Fruit fly (Drosophila melanogaster) whole organism, embryonic: Measurements from ENCODE around the gene CG42764.

Experiments used
- Awh ChIP-seq: fragments of 200-800 bp; sonication (Bioruptor generic); IDR thresholded peaks from 2 replicates; pipeline ENCODE4, ENCODE4 v1.3.6; 2022; ENCODE audit warnings: missing biosample characterization, missing genetic modification characterization
- CG10267 ChIP-seq: fragments of 200-800 bp; sonication (Bioruptor generic); optimal IDR thresholded peaks from 2 replicates; lab custom pipeline; 2018; ENCODE audit warnings: missing biosample characterization, mild to moderate bottlenecking, missing genetic modification characterization, moderate library complexity
- CG10274 ChIP-seq: fragments of 200-800 bp; sonication (Bioruptor generic); optimal IDR thresholded peaks from 3 replicates; lab custom pipeline; 2017; ENCODE audit warnings: missing biosample characterization, mild to moderate bottlenecking, missing genetic modification characterization
- CG11560 ChIP-seq: fragments of 200-800 bp; sonication (Bioruptor generic); IDR thresholded peaks from 3 replicates; pipeline ENCODE4 v1.3.6; 2022; ENCODE audit warnings: missing biosample characterization, missing genetic modification characterization
- CG12071 ChIP-seq: fragments of 200-800 bp; sonication (Bioruptor generic); optimal IDR thresholded peaks from 3 replicates; lab custom pipeline; 2018; ENCODE audit warnings: missing biosample characterization, mild to moderate bottlenecking, missing genetic modification characterization
- CG13775 ChIP-seq: fragments of 200-800 bp; sonication (Bioruptor generic); optimal IDR thresholded peaks from 3 replicates; lab custom pipeline; 2017; ENCODE audit warnings: missing biosample characterization, mild to moderate bottlenecking, missing genetic modification characterization
- CG17385 ChIP-seq: fragments of 200-800 bp; sonication (Bioruptor generic); optimal IDR thresholded peaks from 3 replicates; lab custom pipeline; 2018; ENCODE audit warnings: missing biosample characterization, mild to moderate bottlenecking, missing genetic modification characterization
- CG18599 ChIP-seq: fragments of 200-800 bp; sonication (Bioruptor generic); optimal IDR thresholded peaks from 3 replicates; lab custom pipeline; 2017; ENCODE audit warnings: missing biosample characterization, missing genetic modification characterization, mild to moderate bottlenecking, moderate library complexity, missing genetic modification reagents
- CG30403 ChIP-seq: fragments of 200-800 bp; sonication (Bioruptor generic); optimal IDR thresholded peaks from 3 replicates; lab custom pipeline; 2016; ENCODE audit warnings: missing biosample characterization, missing genetic modification characterization
- CG31388 ChIP-seq: fragments of 200-800 bp; sonication (Bioruptor generic); optimal IDR thresholded peaks from 2 replicates; lab custom pipeline; 2016; ENCODE audit warnings: missing biosample characterization, missing genetic modification characterization
- CG3163 ChIP-seq: fragments of 200-800 bp; sonication (Bioruptor generic); optimal IDR thresholded peaks from 3 replicates; lab custom pipeline; 2016; ENCODE audit warnings: missing biosample characterization, missing genetic modification characterization
- CG33557 ChIP-seq: fragments of 200-800 bp; sonication (Bioruptor generic); optimal IDR thresholded peaks from 2 replicates; lab custom pipeline; 2019; ENCODE audit warnings: missing biosample characterization, mild to moderate bottlenecking, missing genetic modification characterization, moderate library complexity
- CG34422 ChIP-seq: fragments of 200-800 bp; sonication (Bioruptor generic); IDR thresholded peaks from 3 replicates; pipeline ENCODE4 v1.3.6; 2022; ENCODE audit warnings: missing biosample characterization, missing genetic modification characterization
- CG3847 ChIP-seq: fragments of 200-800 bp; sonication (Bioruptor generic); IDR thresholded peaks from 2 replicates; pipeline ENCODE4 v1.3.6; 2022; ENCODE audit warnings: missing biosample characterization, missing genetic modification characterization
- CG3995 ChIP-seq: fragments of 200-800 bp; sonication (Bioruptor generic); optimal IDR thresholded peaks from 3 replicates; lab custom pipeline; 2016; ENCODE audit warnings: missing biosample characterization, missing genetic modification characterization
- CG4820 ChIP-seq: fragments of 200-800 bp; sonication (Bioruptor generic); optimal IDR thresholded peaks from 3 replicates; lab custom pipeline; 2016; ENCODE audit warnings: missing biosample characterization, missing genetic modification characterization
- CG6175 ChIP-seq: fragments of 200-800 bp; sonication (Bioruptor generic); IDR thresholded peaks from 3 replicates; pipeline ENCODE4 v1.3.6; 2022; ENCODE audit warnings: missing biosample characterization, missing genetic modification characterization
- CG6689 ChIP-seq: fragments of 200-800 bp; sonication (Bioruptor generic); IDR thresholded peaks from 2 replicates; pipeline ENCODE4 v1.3.6; 2022; ENCODE audit warnings: missing biosample characterization, missing genetic modification characterization
- CG6813 ChIP-seq: fragments of 200-800 bp; sonication (Bioruptor generic); optimal IDR thresholded peaks from 2 replicates; lab custom pipeline; 2017; ENCODE audit warnings: missing biosample characterization, missing genetic modification characterization, mild to moderate bottlenecking, moderate library complexity, missing genetic modification reagents
- CG7556 ChIP-seq: fragments of 200-800 bp; sonication (Bioruptor generic); optimal IDR thresholded peaks from 2 replicates; lab custom pipeline; 2017; ENCODE audit warnings: missing biosample characterization, mild to moderate bottlenecking, missing genetic modification characterization
- Dp ChIP-seq: fragments of 200-800 bp; sonication (Bioruptor generic); optimal IDR thresholded peaks from 2 replicates; lab custom pipeline; 2018; ENCODE audit warnings: missing biosample characterization, mild to moderate bottlenecking, missing genetic modification characterization, moderate library complexity
- GATAe ChIP-seq: fragments of 200-800 bp; sonication (Bioruptor generic); conservative IDR thresholded peaks from 2 replicates; pipeline ENCODE4 v1.3.6; 2022; ENCODE audit warnings: missing biosample characterization, missing genetic modification characterization
- HLH54F ChIP-seq: fragments of 200-800 bp; sonication (Bioruptor generic); optimal IDR thresholded peaks from 3 replicates; lab custom pipeline; 2016; ENCODE audit warnings: missing biosample characterization, missing genetic modification characterization
- Hey ChIP-seq: fragments of 200-800 bp; sonication (Bioruptor generic); optimal IDR thresholded peaks from 3 replicates; lab custom pipeline; 2018; ENCODE audit warnings: missing biosample characterization, mild to moderate bottlenecking, missing genetic modification characterization
- Hmx ChIP-seq: fragments of 200-800 bp; sonication (Bioruptor generic); optimal IDR thresholded peaks from 2 replicates; lab custom pipeline; 2016; ENCODE audit warnings: missing biosample characterization, missing genetic modification characterization
- Kr ChIP-seq: fragments of 200-800 bp; sonication (Bioruptor generic); optimal IDR thresholded peaks from 2 replicates; lab custom pipeline; 2017; ENCODE audit warnings: missing biosample characterization, mild to moderate bottlenecking, missing genetic modification characterization
- Lpt ChIP-seq: fragments of >200 bp; optimal IDR thresholded peaks from 2 replicates; lab custom pipeline; 2018; ENCODE audit warnings: missing biosample characterization, missing genetic modification characterization
- Oaz ChIP-seq: fragments of 200-800 bp; sonication (Bioruptor generic); IDR thresholded peaks from 2 replicates; pipeline ENCODE4 v1.3.6; 2022; ENCODE audit warnings: missing biosample characterization, missing genetic modification characterization
- Ptx1 ChIP-seq: fragments of 200-800 bp; sonication (Bioruptor generic); IDR thresholded peaks from 2 replicates; pipeline ENCODE4 v1.3.6; 2022; ENCODE audit warnings: missing biosample characterization, missing genetic modification characterization
- Sry-δ ChIP-seq: fragments of 200-800 bp; sonication (Bioruptor generic); optimal IDR thresholded peaks from 2 replicates; lab custom pipeline; 2016; ENCODE audit warnings: missing biosample characterization, missing genetic modification characterization
- Ssrp ChIP-seq: fragments of 200-800 bp; sonication (Bioruptor generic); optimal IDR thresholded peaks from 2 replicates; lab custom pipeline; 2018; ENCODE audit warnings: missing biosample characterization, mild to moderate bottlenecking, missing genetic modification characterization, moderate library complexity
- Xbp1 ChIP-seq: fragments of 200-800 bp; sonication (Bioruptor generic); optimal IDR thresholded peaks from 3 replicates; lab custom pipeline; 2016; ENCODE audit warnings: missing biosample characterization, mild to moderate bottlenecking, missing genetic modification characterization
- Xrp1 ChIP-seq: fragments of 200-800 bp; sonication (Bioruptor generic); IDR thresholded peaks from 2 replicates; pipeline ENCODE4 v1.3.6; 2022; ENCODE audit warnings: missing biosample characterization, missing genetic modification characterization
- bab2 ChIP-seq: fragments of 200-800 bp; sonication (Bioruptor generic); optimal IDR thresholded peaks from 2 replicates; lab custom pipeline; 2016; ENCODE audit warnings: missing biosample characterization, missing genetic modification characterization
- danr ChIP-seq: fragments of 200-800 bp; sonication (Bioruptor generic); IDR thresholded peaks from 2 replicates; pipeline ENCODE4 v1.3.6; 2022; ENCODE audit warnings: missing biosample characterization, missing genetic modification characterization
- disco-r ChIP-seq: fragments of 200-800 bp; sonication (Bioruptor generic); optimal IDR thresholded peaks from 2 replicates; lab custom pipeline; 2016; ENCODE audit warnings: missing biosample characterization, missing genetic modification characterization
- eyg ChIP-seq: fragments of 200-800 bp; sonication (Bioruptor generic); optimal IDR thresholded peaks from 3 replicates; lab custom pipeline; 2016; ENCODE audit warnings: missing biosample characterization, missing genetic modification characterization
- fru ChIP-seq: fragments of >200 bp; optimal IDR thresholded peaks from 2 replicates; lab custom pipeline; 2017
- grau ChIP-seq: fragments of 200-800 bp; optimal IDR thresholded peaks from 3 replicates; lab custom pipeline; 2019; ENCODE audit warnings: missing biosample characterization, mild to moderate bottlenecking, missing genetic modification characterization, moderate library complexity
- ham ChIP-seq: fragments of 200-800 bp; sonication (Bioruptor generic); IDR thresholded peaks from 2 replicates; pipeline ENCODE4 v1.3.6; 2022; ENCODE audit warnings: missing biosample characterization, missing genetic modification characterization
- inv ChIP-seq: fragments of 200-800 bp; sonication (Bioruptor generic); IDR thresholded peaks from 2 replicates; pipeline ENCODE4 v1.3.6; 2022; ENCODE audit warnings: missing biosample characterization, missing genetic modification characterization; ENCODE audit not compliant: partially characterized antibody
- jumu ChIP-seq: fragments of 200-800 bp; sonication (Bioruptor generic); optimal IDR thresholded peaks from 3 replicates; lab custom pipeline; 2016; ENCODE audit warnings: missing biosample characterization, missing genetic modification characterization
- ken ChIP-seq: fragments of 200-800 bp; sonication (Bioruptor generic); IDR thresholded peaks from 3 replicates; pipeline ENCODE4 v1.3.6; 2022; ENCODE audit warnings: missing biosample characterization, missing genetic modification characterization
- lbe ChIP-seq: fragments of 200-800 bp; sonication (Bioruptor generic); optimal IDR thresholded peaks from 2 replicates; lab custom pipeline; 2016; ENCODE audit warnings: missing biosample characterization, mild to moderate bottlenecking, missing genetic modification characterization
- maf-S ChIP-seq: fragments of 200-800 bp; sonication (Bioruptor generic); optimal IDR thresholded peaks from 2 replicates; lab custom pipeline; 2016; ENCODE audit warnings: missing biosample characterization, missing genetic modification characterization
- nerfin-1 ChIP-seq: fragments of 200-800 bp; sonication (Bioruptor generic); optimal IDR thresholded peaks from 3 replicates; lab custom pipeline; 2019; ENCODE audit warnings: missing biosample characterization, mild to moderate bottlenecking, missing genetic modification characterization, moderate library complexity
- pzg ChIP-seq: fragments of 200-800 bp; sonication (Bioruptor generic); optimal IDR thresholded peaks from 3 replicates; lab custom pipeline; 2018; ENCODE audit warnings: missing biosample characterization, mild to moderate bottlenecking, missing genetic modification characterization, moderate library complexity
- sqz ChIP-seq: fragments of 200-800 bp; sonication (Bioruptor generic); optimal IDR thresholded peaks from 3 replicates; lab custom pipeline; 2018; ENCODE audit warnings: missing biosample characterization, mild to moderate bottlenecking, missing genetic modification characterization
- tin ChIP-seq: fragments of 200-800 bp; sonication (Bioruptor generic); optimal IDR thresholded peaks from 3 replicates; lab custom pipeline; 2016; ENCODE audit warnings: missing biosample characterization, missing genetic modification characterization
- twi ChIP-seq: fragments of 200-800 bp; optimal IDR thresholded peaks from 2 replicates; lab custom pipeline; 2019; ENCODE audit warnings: missing biosample characterization, mild to moderate bottlenecking, missing genetic modification characterization, moderate library complexity

CG42764 gene

DNA sequence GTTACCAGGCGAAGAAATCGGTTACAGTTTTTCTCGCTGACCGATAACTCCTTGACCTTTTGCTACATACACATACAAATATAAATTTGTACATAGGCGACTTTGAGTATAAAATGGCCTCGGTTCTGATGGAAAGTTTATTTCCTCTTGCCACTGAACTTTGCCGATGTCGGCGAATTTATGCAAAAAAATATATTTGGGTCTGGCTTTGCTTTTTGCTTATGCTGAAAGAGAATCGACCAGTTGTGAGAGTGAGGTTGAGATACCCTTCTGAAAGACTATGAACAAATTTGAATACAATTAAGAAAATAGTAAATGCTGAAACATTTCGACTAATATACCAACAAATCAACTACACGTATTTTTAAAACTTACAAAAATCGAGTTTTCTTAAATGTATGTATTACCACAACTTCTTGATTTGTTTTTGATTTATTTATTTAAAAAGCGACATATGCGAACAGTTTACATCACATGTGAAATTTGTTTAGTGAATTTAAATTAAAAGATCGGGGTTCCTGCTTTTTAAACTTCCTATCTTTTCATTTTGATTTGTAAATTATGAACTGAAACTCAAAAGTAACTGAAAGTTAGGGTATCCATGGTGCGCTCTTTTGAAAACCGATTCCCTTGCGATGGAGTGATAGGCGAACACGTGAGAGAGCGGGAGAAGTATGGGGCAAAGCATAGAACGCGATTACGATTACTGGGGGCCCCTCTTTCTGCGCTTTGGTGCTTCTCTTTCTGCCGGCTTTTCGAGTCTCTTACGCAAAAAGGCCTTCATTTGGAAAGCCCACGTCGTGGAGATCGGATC lies 43.5 kb upstream of the CG42764 start (continued):
- TF ChIP-seq lbe (no peak), Ssrp (tag; lab: Kevin White, UChicago) (peak; percentile 71), CG3163 (GFP tag; lab: Kevin White, UChicago) (peak; percentile 84), CG33557 (peak; percentile 59), CG6689 (GFP tag; lab: Robert Waterston, UW) (no peak), Sry-δ (GFP tag; lab: Kevin White, UChicago) (peak; percentile 39), Xrp1 (GFP tag; lab: Robert Waterston, UW) (0 out of 2 replicates have a peak, but pooled peaks have one; percentile 54), CG10274 (peak; percentile 60), CG10267 (peak; percentile 82), CG17385 (GFP tag; lab: Kevin White, UChicago) (peak; percentile 81), Xbp1 (peak; percentile 75), CG11560 (no peak), disco-r (GFP tag; lab: Kevin White, UChicago) (peak; percentile 55), pzg (no peak), danr (GFP tag; lab: Robert Waterston, UW) (no peak), Dp (no peak), twi (tag; lab: Kevin White, UChicago) (peak; percentile 64), Awh (GFP tag; lab: Robert Waterston, UW) (0 out of 2 replicates have a peak, but pooled peaks have one; percentile 33), CG4820 (GFP tag; lab: Kevin White, UChicago) (peak; percentile 70), HLH54F (GFP tag; lab: Kevin White, UChicago) (peak; percentile 68), ken (GFP tag; lab: Robert Waterston, UW) (no peak), ham (GFP tag; lab: Robert Waterston, UW) (no peak), Lpt (GFP tag; lab: Kevin White, UChicago) (no peak), eyg (peak; percentile 35), CG13775 (GFP tag; lab: Kevin White, UChicago) (peak; percentile 86), CG31388 (no peak), Hey (no peak), inv (GFP tag; lab: Robert Waterston, UW) (no peak), tin (GFP tag; lab: Kevin White, UChicago) (peak; percentile 68), sqz (GFP tag; lab: Kevin White, UChicago) (peak; percentile 64), CG12071 (no peak), CG34422 (GFP tag; lab: Robert Waterston, UW) (no peak), CG30403 (GFP tag; lab: Kevin White, UChicago) (peak; percentile 88), Oaz (GFP tag; lab: Robert Waterston, UW) (no peak), CG18599 (GFP tag; lab: Kevin White, UChicago) (peak; percentile 90), maf-S (GFP tag; lab: Kevin White, UChicago) (peak; percentile 17), CG3847 (GFP tag; lab: Robert Waterston, UW) (no peak), CG6813 (GFP tag; lab: Kevin White, UChicago) (peak; percentile 51), fru (lab: Kevin White, UChicago) (no peak), bab2 (GFP tag; lab: Kevin White, UChicago) (peak; percentile 76), CG6175 (GFP tag; lab: Robert Waterston, UW) (no peak), CG3995 (peak; percentile 41), GATAe (GFP tag; lab: Robert Waterston, UW) (no peak), Hmx (GFP tag; lab: Kevin White, UChicago) (peak; percentile 78), nerfin-1 (tag; lab: Kevin White, UChicago) (peak; percentile 66), grau (tag; lab: Kevin White, UChicago) (peak; percentile 88), CG7556 (peak; percentile 93), Ptx1 (GFP tag; lab: Robert Waterston, UW) (peak; percentile 53), Kr (GFP tag; lab: Kevin White, UChicago) (no peak), jumu (GFP tag; lab: Kevin White, UChicago) (peak; percentile 37)
